Worm (Caenorhabditis elegans): ENCODE measurements around the gene txt-8.
"Not testable (repeated sequence)": the region's sequence is repeated elsewhere in the genome, so short reads cannot be mapped to it uniquely, and the experiment has no call there.

Gene txt-8

DNA sequence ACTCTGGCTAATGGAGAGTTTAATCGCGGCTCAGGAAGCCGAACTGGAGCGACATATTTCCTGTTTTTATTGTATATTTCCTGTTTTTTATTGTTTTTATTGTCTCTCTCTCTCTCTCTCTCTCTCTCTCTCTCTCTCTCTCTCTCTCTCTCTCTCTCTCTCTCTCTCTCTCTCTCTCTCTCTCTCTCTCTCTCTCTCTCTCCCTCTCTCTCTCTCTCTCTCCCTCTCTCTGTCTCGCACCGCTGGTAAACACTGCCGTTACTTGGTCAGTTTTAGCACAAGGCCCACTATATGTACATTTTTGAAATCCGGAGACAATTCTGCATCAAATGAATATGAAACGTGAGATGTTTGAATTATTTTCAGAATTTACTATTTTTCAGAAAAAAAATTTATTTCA is 16.7 kb downstream of the txt-8 start:
- TF ChIP-seq elt-2 (tag; optimal IDR thresholded peaks at IDR 0.05) (no peak), hlh-8 (tag; optimal IDR thresholded peaks at IDR 0.05) (no peak), ref-2 (tag; optimal IDR thresholded peaks at IDR 0.05) (no peak), madf-2 (tag; optimal IDR thresholded peaks at IDR 0.05) (no peak), fax-1 (tag; optimal IDR thresholded peaks at IDR 0.05) (no peak), pha-2 (tag; optimal IDR thresholded peaks at IDR 0.05) (no peak), pros-1 (tag; optimal IDR thresholded peaks at IDR 0.05) (no peak), unc-86 (tag; optimal IDR thresholded peaks at IDR 0.05) (no peak), ceh-34 (tag; optimal IDR thresholded peaks at IDR 0.05) (no peak), ceh-45 (GFP tag; IDR thresholded peaks at IDR 0.05) (no peak), ets-4 (tag; optimal IDR thresholded peaks at IDR 0.05) (no peak), C38D4.7 (GFP tag; optimal IDR thresholded peaks at IDR 0.05) (no peak), ceh-14 (tag; optimal IDR thresholded peaks at IDR 0.05) (no peak), sox-2 (GFP tag; IDR thresholded peaks at IDR 0.05) (no peak), eyg-1 (tag; optimal IDR thresholded peaks at IDR 0.05) (no peak), ceh-30 (tag; optimal IDR thresholded peaks at IDR 0.05) (no peak), sdc-2 (tag; optimal IDR thresholded peaks at IDR 0.05) (no peak)

- TF ChIP-seq unc-3 (GFP tag; conservative IDR thresholded peaks at IDR 0.05) (no peak), unc-3 (tag; optimal IDR thresholded peaks at IDR 0.05) (no peak), hlh-15 (tag; optimal IDR thresholded peaks at IDR 0.05) (no peak), dve-1 (tag; optimal IDR thresholded peaks at IDR 0.05) (no peak), hlh-8 (tag; optimal IDR thresholded peaks at IDR 0.05) (no peak), nfya-1 (tag; optimal IDR thresholded peaks at IDR 0.05) (no peak), hlh-30 (tag; optimal IDR thresholded peaks at IDR 0.05; ENCODE audit: insufficient read depth) (no peak), pax-1 (tag; optimal IDR thresholded peaks at IDR 0.05) (no peak), sox-2 (GFP tag; IDR thresholded peaks at IDR 0.05) (no peak), ceh-22 (tag; optimal IDR thresholded peaks at IDR 0.05) (no peak)
These were observed 17.3 kb downstream of the txt-8 start, which contains the start of gene srw-82 for ce11 chrV:18431450-18431849. srw-82 (plus strand) TSS chrV:18431750.

- no peak for TF ChIP-seq ceh-30 (tag; optimal IDR thresholded peaks at IDR 0.05)
- TF ChIP-seq ceh-2 (tag; optimal IDR thresholded peaks at IDR 0.05) = no peak
- no peak for TF ChIP-seq ceh-45 (GFP tag; IDR thresholded peaks at IDR 0.05)
- TF ChIP-seq ref-2 (tag; optimal IDR thresholded peaks at IDR 0.05) = no peak
- no peak for TF ChIP-seq npax-4 (tag; optimal IDR thresholded peaks at IDR 0.05)
- TF ChIP-seq tbx-7 (tag; optimal IDR thresholded peaks at IDR 0.05) = no peak
- no peak for TF ChIP-seq nhr-11 (tag; optimal IDR thresholded peaks at IDR 0.05)
- no peak for TF ChIP-seq T23F11.4 (GFP tag; optimal IDR thresholded peaks at IDR 0.05)
- no peak for TF ChIP-seq ceh-24 (tag; optimal IDR thresholded peaks at IDR 0.05)
These were observed 20.8 kb downstream of the txt-8 start, which contains the start of gene ZK262.20 for ce11 chrV:18434961-18435360. ZK262.20 (minus strand) TSS chrV:18435061.

- TF ChIP-seq tbx-2 (tag; optimal IDR thresholded peaks at IDR 0.05) (no peak), pha-4 (tag; optimal IDR thresholded peaks at IDR 0.05) (no peak), unc-55 (GFP tag; optimal IDR thresholded peaks at IDR 0.05) (no peak)
These were observed 23.9 kb downstream of the txt-8 start, which contains the start of gene ZK262.8 for ce11 chrV:18438081-18438480. ZK262.8 (plus strand) TSS chrV:18438381.

ce11 chrV:18439469-18439868 is 25.3 kb downstream of the txt-8 start, which contains the start of gene ZK262.9:
ZK262.9 (plus strand) TSS chrV:18439769.
- not testable (repeated sequence) for TF ChIP-seq elt-2 (tag; optimal IDR thresholded peaks at IDR 0.05); unc-55 (GFP tag; optimal IDR thresholded peaks at IDR 0.05); ceh-22 (tag; optimal IDR thresholded peaks at IDR 0.05)

ce11 chrV:18444118-18444517 is 30.0 kb downstream of the txt-8 start, which contains the start of gene ZK228.1:
ZK228.1 (plus strand) TSS chrV:18444418.
- TF ChIP-seq C38D4.7 (GFP tag; optimal IDR thresholded peaks at IDR 0.05) = no peak
- no peak for TF ChIP-seq elt-2 (tag; optimal IDR thresholded peaks at IDR 0.05)
- no peak for TF ChIP-seq C08G9.2 (tag; optimal IDR thresholded peaks at IDR 0.05)
- no peak for TF ChIP-seq pha-4 (tag; optimal IDR thresholded peaks at IDR 0.05)
- TF ChIP-seq nfya-1 (tag; optimal IDR thresholded peaks at IDR 0.05) = no peak
- TF ChIP-seq gmeb-2 (tag; optimal IDR thresholded peaks at IDR 0.05) = no peak
- TF ChIP-seq sdc-2 (tag; optimal IDR thresholded peaks at IDR 0.05) = no peak
- TF ChIP-seq ceh-2 (tag; optimal IDR thresholded peaks at IDR 0.05) = no peak
- TF ChIP-seq ref-2 (tag; optimal IDR thresholded peaks at IDR 0.05) = no peak
- no peak for TF ChIP-seq mec-3 (tag; optimal IDR thresholded peaks at IDR 0.05; ENCODE audit: borderline replicate concordance)
- TF ChIP-seq ceh-19 (GFP tag; optimal IDR thresholded peaks at IDR 0.05) = no peak
- no peak for TF ChIP-seq sox-2 (GFP tag; IDR thresholded peaks at IDR 0.05)
- TF ChIP-seq ceh-6 (GFP tag; optimal IDR thresholded peaks at IDR 0.05) = no peak
- no peak for TF ChIP-seq K02D7.2 (tag; optimal IDR thresholded peaks at IDR 0.05)
- no peak for TF ChIP-seq K09A11.1 (tag; optimal IDR thresholded peaks at IDR 0.05; ENCODE audit: insufficient read depth)
- no peak for TF ChIP-seq dve-1 (tag; optimal IDR thresholded peaks at IDR 0.05)
- no peak for TF ChIP-seq pag-3 (tag; optimal IDR thresholded peaks at IDR 0.05; ENCODE audit: borderline replicate concordance)
- no peak for TF ChIP-seq npax-4 (tag; optimal IDR thresholded peaks at IDR 0.05)

Data from whole organism, late embryonic.